Fruit fly (Drosophila melanogaster) whole organism, prepupa: ENCODE measurements around the gene Sry-beta.

Experiments used
- CG11294 ChIP-seq: fragments of 200-800 bp; sonication (Bioruptor generic); IDR thresholded peaks from 2 replicates; pipeline ENCODE4 v1.3.6; 2022; ENCODE audit warnings: missing biosample characterization, missing genetic modification characterization
- CG11762 ChIP-seq: fragments of 200-800 bp; sonication (Bioruptor generic); optimal IDR thresholded peaks from 3 replicates; lab custom pipeline; 2016; ENCODE audit warnings: missing biosample characterization, missing genetic modification characterization; ENCODE audit not compliant: insufficient read depth
- CG3032 ChIP-seq: fragments of 200-800 bp; optimal IDR thresholded peaks from 2 replicates; lab custom pipeline; 2019; ENCODE audit warnings: missing biosample characterization, mild to moderate bottlenecking, missing genetic modification characterization, moderate library complexity
- CG31627 ChIP-seq: fragments of 200-800 bp; sonication (Bioruptor generic); optimal IDR thresholded peaks from 3 replicates; lab custom pipeline; 2016; ENCODE audit warnings: missing biosample characterization, missing genetic modification characterization
- CG32006 ChIP-seq: fragments of 200-800 bp; sonication (Bioruptor generic); optimal IDR thresholded peaks from 3 replicates; lab custom pipeline; 2017; ENCODE audit warnings: missing biosample characterization, mild to moderate bottlenecking, missing genetic modification characterization
- CG34406 ChIP-seq: fragments of 200-800 bp; sonication (Bioruptor generic); optimal IDR thresholded peaks from 3 replicates; lab custom pipeline; 2016; ENCODE audit warnings: missing biosample characterization, missing genetic modification characterization
- CG3919 ChIP-seq: fragments of 200-800 bp; sonication (Bioruptor generic); optimal IDR thresholded peaks from 3 replicates; lab custom pipeline; 2016; ENCODE audit warnings: missing biosample characterization, missing genetic modification characterization
- CG4318 ChIP-seq: fragments of 200-800 bp; sonication (Bioruptor generic); optimal IDR thresholded peaks from 3 replicates; lab custom pipeline; 2017; ENCODE audit warnings: missing biosample characterization, mild to moderate bottlenecking, missing genetic modification characterization
- CG6163 ChIP-seq: fragments of 200-800 bp; sonication (Bioruptor generic); IDR thresholded peaks from 3 replicates; pipeline ENCODE4 v1.3.6; 2022; ENCODE audit warnings: missing biosample characterization, missing genetic modification characterization
- CG6276 ChIP-seq: fragments of 200-800 bp; sonication (Bioruptor generic); optimal IDR thresholded peaks from 2 replicates; lab custom pipeline; 2017; ENCODE audit warnings: missing biosample characterization, mild to moderate bottlenecking, missing genetic modification characterization
- CG6808 ChIP-seq: fragments of 200-800 bp; sonication (Bioruptor generic); optimal IDR thresholded peaks from 3 replicates; lab custom pipeline; 2017; ENCODE audit warnings: missing biosample characterization, missing genetic modification characterization, mild to moderate bottlenecking, moderate library complexity, missing genetic modification reagents
- CG7368 ChIP-seq: fragments of 200-800 bp; sonication (Bioruptor generic); optimal IDR thresholded peaks from 3 replicates; lab custom pipeline; 2016; ENCODE audit warnings: missing biosample characterization, missing genetic modification characterization
- CG8119 ChIP-seq: fragments of 200-800 bp; sonication (Bioruptor generic); IDR thresholded peaks from 3 replicates; pipeline ENCODE4 v1.3.6; 2022; ENCODE audit warnings: missing biosample characterization, missing genetic modification characterization
- CG8319 ChIP-seq: fragments of 200-800 bp; sonication (Bioruptor generic); optimal IDR thresholded peaks from 3 replicates; lab custom pipeline; 2016; ENCODE audit warnings: missing biosample characterization, missing genetic modification characterization
- CG9139 ChIP-seq: fragments of 200-800 bp; sonication (Bioruptor generic); optimal IDR thresholded peaks from 3 replicates; lab custom pipeline; 2017; ENCODE audit warnings: missing biosample characterization, mild to moderate bottlenecking, missing genetic modification characterization
- Ets96B ChIP-seq: fragments of 200-800 bp; optimal IDR thresholded peaks from 2 replicates; lab custom pipeline; 2019; ENCODE audit warnings: missing biosample characterization, mild to moderate bottlenecking, missing genetic modification characterization, moderate library complexity
- Gug ChIP-seq: fragments of 200-800 bp; sonication (Bioruptor generic); IDR thresholded peaks from 2 replicates; pipeline ENCODE4 v1.3.6; 2022; ENCODE audit warnings: missing biosample characterization, missing genetic modification characterization
- Hr39 ChIP-seq: fragments of 200-800 bp; sonication (Bioruptor generic); optimal IDR thresholded peaks from 2 replicates; lab custom pipeline; 2016; ENCODE audit warnings: missing biosample characterization, missing genetic modification characterization
- Lpt ChIP-seq: fragments of 200-800 bp; sonication (Bioruptor generic); optimal IDR thresholded peaks from 3 replicates; lab custom pipeline; 2016; ENCODE audit warnings: missing biosample characterization, missing genetic modification characterization
- OdsH ChIP-seq: fragments of 200-800 bp; sonication (Bioruptor generic); optimal IDR thresholded peaks from 3 replicates; lab custom pipeline; 2016; ENCODE audit warnings: missing biosample characterization, missing genetic modification characterization
- Smox ChIP-seq: fragments of 200-800 bp; sonication (Bioruptor generic); optimal IDR thresholded peaks from 3 replicates; lab custom pipeline; 2016; ENCODE audit warnings: missing biosample characterization, missing genetic modification characterization
- Sox102F ChIP-seq: fragments of 200-800 bp; sonication (Bioruptor generic); optimal IDR thresholded peaks from 2 replicates; lab custom pipeline; 2016; ENCODE audit warnings: missing biosample characterization, mild to moderate bottlenecking, missing genetic modification characterization
- Sox14 ChIP-seq: fragments of 200-800 bp; sonication (Bioruptor generic); optimal IDR thresholded peaks from 3 replicates; lab custom pipeline; 2016; ENCODE audit warnings: missing biosample characterization, missing genetic modification characterization
- Sox15 ChIP-seq: fragments of 200-800 bp; sonication (Bioruptor generic); optimal IDR thresholded peaks from 3 replicates; lab custom pipeline; 2016; ENCODE audit warnings: missing biosample characterization, missing genetic modification characterization
- achi ChIP-seq: fragments of 200-800 bp; sonication (Bioruptor generic); optimal IDR thresholded peaks from 3 replicates; lab custom pipeline; 2016; ENCODE audit warnings: missing biosample characterization, missing genetic modification characterization
- acj6 ChIP-seq: fragments of 200-800 bp; sonication (Bioruptor generic); optimal IDR thresholded peaks from 3 replicates; lab custom pipeline; 2016; ENCODE audit warnings: missing biosample characterization, missing genetic modification characterization
- cyc ChIP-seq: fragments of 200-800 bp; sonication (Bioruptor generic); optimal IDR thresholded peaks from 3 replicates; lab custom pipeline; 2016; ENCODE audit warnings: missing biosample characterization, missing genetic modification characterization
- dsx ChIP-seq: fragments of 200-800 bp; optimal IDR thresholded peaks from 3 replicates; lab custom pipeline; 2019; ENCODE audit warnings: missing biosample characterization, mild to moderate bottlenecking, missing genetic modification characterization, moderate library complexity; ENCODE audit not compliant: poor library complexity, severe bottlenecking
- fd59A ChIP-seq: fragments of 200-800 bp; sonication (Bioruptor generic); optimal IDR thresholded peaks from 2 replicates; lab custom pipeline; 2017; ENCODE audit warnings: missing biosample characterization, mild to moderate bottlenecking, missing genetic modification characterization, missing genetic modification reagents
- fd85E ChIP-seq: fragments of 200-800 bp; sonication (Bioruptor generic); optimal IDR thresholded peaks from 3 replicates; lab custom pipeline; 2016; ENCODE audit warnings: missing biosample characterization, missing genetic modification characterization
- fkh ChIP-seq: fragments of 200-800 bp; sonication (Bioruptor generic); optimal IDR thresholded peaks from 3 replicates; lab custom pipeline; 2017; ENCODE audit warnings: missing biosample characterization, mild to moderate bottlenecking, missing genetic modification characterization, moderate library complexity
- spab ChIP-seq: fragments of 200-800 bp; sonication (Bioruptor generic); optimal IDR thresholded peaks from 2 replicates; lab custom pipeline; 2017; ENCODE audit warnings: missing biosample characterization, mild to moderate bottlenecking, missing genetic modification characterization, missing genetic modification reagents
- ss ChIP-seq, 2 experiments: fragments of 200-800 bp; sonication (Bioruptor generic); optimal IDR thresholded peaks; 2 replicates in 1 of 2; 3 replicates in 1 of 2; lab custom pipeline; 2017 to 2018; ENCODE audit warnings: mild to moderate bottlenecking in 2 of 2, missing biosample characterization in 2 of 2, missing genetic modification characterization in 2 of 2, moderate library complexity in 1 of 2
- topi ChIP-seq: fragments of 200-800 bp; sonication (Bioruptor generic); optimal IDR thresholded peaks from 3 replicates; lab custom pipeline; 2016; ENCODE audit warnings: missing biosample characterization, missing genetic modification characterization

Sry-beta gene

dm6 chr3R:30030061-30030460 lies 9.5 kb upstream of the Sry-beta start:
- TF ChIP-seq ss (GFP tag; optimal IDR thresholded peaks at IDR 0.05; lab: Kevin White, UChicago): no peak
- TF ChIP-seq Sox14 (GFP tag; lab: Kevin White, UChicago): no peak
- TF ChIP-seq Ets96B (tag; lab: Kevin White, UChicago): no peak
- no peak for TF ChIP-seq Sox15 (GFP tag; lab: Kevin White, UChicago)
- no peak for TF ChIP-seq CG34406
- TF ChIP-seq cyc (GFP tag; lab: Kevin White, UChicago): no peak
- TF ChIP-seq CG8319 (GFP tag; lab: Kevin White, UChicago): no peak
- TF ChIP-seq Lpt (GFP tag; lab: Kevin White, UChicago): no peak
- TF ChIP-seq CG31627 (GFP tag; lab: Kevin White, UChicago): no peak
- TF ChIP-seq Smox (GFP tag; lab: Kevin White, UChicago): no peak
- TF ChIP-seq fd59A: no peak
- no peak for TF ChIP-seq OdsH (GFP tag; lab: Kevin White, UChicago)
- TF ChIP-seq Sox102F: no peak
- TF ChIP-seq dsx (GFP tag; lab: Kevin White, UChicago): no peak
- TF ChIP-seq CG4318 (GFP tag; lab: Kevin White, UChicago): no peak
- TF ChIP-seq, all 60 proteins: peak for 0

DNA sequence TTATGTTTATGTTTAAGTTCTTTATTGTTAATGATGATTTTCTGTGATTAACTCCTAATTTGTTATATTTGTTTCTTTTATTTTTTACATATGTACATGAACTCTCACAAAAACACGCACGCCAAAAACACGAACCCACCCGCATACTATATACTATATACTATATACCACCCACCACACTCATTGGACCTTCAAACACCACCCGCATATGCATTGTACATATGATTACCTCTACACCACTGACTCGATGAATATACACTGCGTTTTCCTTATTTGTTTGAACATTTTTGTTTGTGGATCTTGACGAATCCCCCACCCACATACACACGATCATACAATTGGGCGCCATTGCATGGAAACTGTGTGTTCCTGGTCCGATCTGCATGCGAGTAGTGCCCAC lies 7.2 kb upstream of the Sry-beta start:
- no peak for TF ChIP-seq CG9139 (GFP tag; lab: Kevin White, UChicago)
- no peak for TF ChIP-seq Lpt (GFP tag; lab: Kevin White, UChicago)
- TF ChIP-seq spab (GFP tag; lab: Kevin White, UChicago): no peak
- no peak for TF ChIP-seq Ets96B (tag; lab: Kevin White, UChicago)
- no peak for TF ChIP-seq fd85E (GFP tag; lab: Kevin White, UChicago)
- TF ChIP-seq Gug (GFP tag; lab: Robert Waterston, UW): no peak
- TF ChIP-seq Hr39: no peak
- TF ChIP-seq CG34406: no peak
- TF ChIP-seq OdsH (GFP tag; lab: Kevin White, UChicago): no peak
- TF ChIP-seq acj6 (GFP tag; lab: Kevin White, UChicago): no peak

DNA sequence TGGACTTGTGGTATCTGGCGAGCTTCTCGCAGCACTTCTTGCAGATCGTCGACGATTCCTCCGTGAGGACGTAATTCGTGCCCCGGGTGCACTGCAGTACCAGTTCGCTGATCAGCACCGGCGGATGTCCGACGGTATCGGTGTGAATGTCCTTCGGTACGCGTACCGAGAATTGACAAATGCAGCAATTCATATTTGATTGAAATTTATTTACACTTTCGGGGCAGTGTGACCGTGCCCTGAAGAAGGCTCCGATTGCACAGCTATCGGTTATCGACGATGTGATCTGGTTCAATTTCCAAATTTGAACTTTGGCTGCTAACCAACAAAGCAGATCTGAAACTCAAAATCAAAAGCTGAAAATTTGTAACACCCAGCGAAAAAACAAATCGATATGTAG lies 2.9 kb upstream of the Sry-beta start, which contains the start of gene ZIPIC:
ZIPIC (minus strand) TSS at position 262 of the 400 bp plus-strand sequence.
- no peak for TF ChIP-seq CG34406
- TF ChIP-seq Lpt (GFP tag; lab: Kevin White, UChicago): no peak
- no peak for TF ChIP-seq CG11294
- TF ChIP-seq CG11762 (GFP tag; lab: Kevin White, UChicago): no peak
- TF ChIP-seq CG6163: no peak
- TF ChIP-seq topi (GFP tag; lab: Kevin White, UChicago): no peak
- no peak for TF ChIP-seq CG7368 (GFP tag; lab: Kevin White, UChicago)
- no peak for TF ChIP-seq fd59A
- no peak for TF ChIP-seq CG3032 (tag; lab: Kevin White, UChicago)
- TF ChIP-seq Gug (GFP tag; lab: Robert Waterston, UW): no peak
- TF ChIP-seq CG6276 (GFP tag; lab: Kevin White, UChicago): no peak
- TF ChIP-seq CG8319 (GFP tag; lab: Kevin White, UChicago): no peak
- no peak for TF ChIP-seq fkh
- TF ChIP-seq CG3919 (GFP tag; lab: Kevin White, UChicago): no peak
- no peak for TF ChIP-seq cyc (GFP tag; lab: Kevin White, UChicago)
- no peak for TF ChIP-seq Smox (GFP tag; lab: Kevin White, UChicago)
- no peak for TF ChIP-seq achi (GFP tag; lab: Kevin White, UChicago)
- TF ChIP-seq CG8119: no peak
- no peak for TF ChIP-seq CG32006 (GFP tag; lab: Kevin White, UChicago)
- TF ChIP-seq, all 60 proteins: peak for 0

- TF ChIP-seq CG6808 (GFP tag; lab: Kevin White, UChicago) (no peak), fd59A (no peak), CG11762 (GFP tag; lab: Kevin White, UChicago) (no peak)
Measured at dm6 chr3R:30037630-30038029, 1.9 kb upstream of the Sry-beta start, which contains the start of gene ocn. ocn (minus strand) TSS chr3R:30037730.
